Fruit fly (Drosophila melanogaster) whole organism, prepupa: ENCODE measurements around the gene CG46317.

Experiments used
- CG11762 ChIP-seq: fragments of 200-800 bp; sonication (Bioruptor generic); optimal IDR thresholded peaks from 3 replicates; lab custom pipeline; 2016; ENCODE audit warnings: missing biosample characterization, missing genetic modification characterization; ENCODE audit not compliant: insufficient read depth
- CG6163 ChIP-seq: fragments of 200-800 bp; sonication (Bioruptor generic); IDR thresholded peaks from 3 replicates; pipeline ENCODE4 v1.3.6; 2022; ENCODE audit warnings: missing biosample characterization, missing genetic modification characterization
- CG6854 ChIP-seq: fragments of 200-800 bp; sonication (Bioruptor generic); optimal IDR thresholded peaks from 2 replicates; lab custom pipeline; 2017; ENCODE audit warnings: missing biosample characterization, mild to moderate bottlenecking, missing genetic modification characterization
- CG8319 ChIP-seq: fragments of 200-800 bp; sonication (Bioruptor generic); optimal IDR thresholded peaks from 3 replicates; lab custom pipeline; 2016; ENCODE audit warnings: missing biosample characterization, missing genetic modification characterization
- Hr39 ChIP-seq: fragments of 200-800 bp; sonication (Bioruptor generic); optimal IDR thresholded peaks from 2 replicates; lab custom pipeline; 2016; ENCODE audit warnings: missing biosample characterization, missing genetic modification characterization
- OdsH ChIP-seq: fragments of 200-800 bp; sonication (Bioruptor generic); optimal IDR thresholded peaks from 3 replicates; lab custom pipeline; 2016; ENCODE audit warnings: missing biosample characterization, missing genetic modification characterization
- Sox14 ChIP-seq: fragments of 200-800 bp; sonication (Bioruptor generic); optimal IDR thresholded peaks from 3 replicates; lab custom pipeline; 2016; ENCODE audit warnings: missing biosample characterization, missing genetic modification characterization
- cyc ChIP-seq: fragments of 200-800 bp; sonication (Bioruptor generic); optimal IDR thresholded peaks from 3 replicates; lab custom pipeline; 2016; ENCODE audit warnings: missing biosample characterization, missing genetic modification characterization
- dac ChIP-seq: fragments of 200-800 bp; sonication (Bioruptor generic); optimal IDR thresholded peaks from 2 replicates; lab custom pipeline; 2017; ENCODE audit warnings: missing biosample characterization, mild to moderate bottlenecking, missing genetic modification characterization
- eg ChIP-seq: fragments of 200-800 bp; sonication (Bioruptor generic); IDR thresholded peaks from 3 replicates; pipeline ENCODE4 v1.3.6; 2022; ENCODE audit warnings: missing biosample characterization, missing genetic modification characterization
- net ChIP-seq: fragments of 200-800 bp; sonication (Bioruptor generic); optimal IDR thresholded peaks from 3 replicates; lab custom pipeline; 2016; ENCODE audit warnings: missing biosample characterization, missing genetic modification characterization
- topi ChIP-seq: fragments of 200-800 bp; sonication (Bioruptor generic); optimal IDR thresholded peaks from 3 replicates; lab custom pipeline; 2016; ENCODE audit warnings: missing biosample characterization, missing genetic modification characterization

The CG46317 gene

dm6 chrX:14277435-14277834 is 16.4 kb downstream of the CG46317 start, which contains the start of gene Muc12Ea:
Gene Muc12Ea, plus strand, starts transcription at chrX:14277735.
- TF ChIP-seq CG8319 (no peak), OdsH (GFP tag; lab: Kevin White, UChicago) (no peak)
- TF ChIP-seq, all 60 proteins: peak for 0

dm6 chrX:14289293-14289692 is 28.3 kb downstream of the CG46317 start, which contains the start of gene CG9400:
Gene CG9400, minus strand, starts transcription at chrX:14289393.
- TF ChIP-seq CG6854 (GFP tag; lab: Kevin White, UChicago) (no peak), cyc (GFP tag; lab: Kevin White, UChicago) (no peak), CG6163 (no peak), Hr39 (no peak), OdsH (GFP tag; lab: Kevin White, UChicago) (no peak), CG11762 (no peak), net (GFP tag; lab: Kevin White, UChicago) (no peak), dac (GFP tag; lab: Kevin White, UChicago) (no peak), Sox14 (no peak), topi (GFP tag; lab: Kevin White, UChicago) (no peak), eg (GFP tag; lab: Robert Waterston, UW) (no peak)
